Worm (Caenorhabditis elegans) whole organism, L4 larva: ENCODE results near the gene F53G2.2.
A peak's percentile ranks its signal among the peaks of the same experiment; 100 is the strongest.

Source experiments
- D1046.2 ChIP-seq: fragments of 200-800 bp; sonication (Bioruptor generic); IDR thresholded peaks from 2 replicates; pipeline ENCODE4 v1.3.6; 2022; ENCODE audit warnings: missing genetic modification characterization, missing compliant biosample characterization
- F37D6.2 ChIP-seq: sonication (generic microtip); optimal IDR thresholded peaks from 2 replicates; lab custom pipeline; 2016; ENCODE audit warnings: mild to moderate bottlenecking, missing genetic modification characterization, missing compliant biosample characterization
- F44E2.7 ChIP-seq: fragments of 200-800 bp; sonication (Bioruptor generic); IDR thresholded peaks from 2 replicates; pipeline ENCODE4 v2.1.2; 2022; ENCODE audit warnings: missing genetic modification characterization, missing compliant biosample characterization
- R02D3.7 ChIP-seq: fragments of 150-350 bp; sonication (generic microtip); optimal IDR thresholded peaks from 3 replicates; lab custom pipeline; 2014; ENCODE audit warnings: missing biosample characterization, missing genetic modification characterization
- ZK546.5 ChIP-seq, 2 experiments: sonication (generic microtip); optimal IDR thresholded peaks; 2 replicates each; lab custom pipeline; 2017; ENCODE audit warnings: missing biosample characterization in 2 of 2, missing genetic modification characterization in 2 of 2
- aha-1 ChIP-seq: fragments of 150-350 bp; peaks from one replicate; lab custom pipeline; 2014; ENCODE audit warnings: missing biosample characterization, missing genetic modification characterization
- ceh-20 ChIP-seq: fragments of 200-800 bp; sonication (Bioruptor generic); IDR thresholded peaks from 2 replicates; pipeline ENCODE4 v1.3.6; 2022; ENCODE audit warnings: missing genetic modification reagents, missing genetic modification characterization, missing compliant biosample characterization
- daf-12 ChIP-seq: fragments of 150-350 bp; optimal IDR thresholded peaks from 2 replicates; lab custom pipeline; 2014; ENCODE audit warnings: missing biosample characterization, missing genetic modification reagents, missing genetic modification characterization
- dmd-6 ChIP-seq: fragments of 200-800 bp; sonication (Bioruptor generic); IDR thresholded peaks from 2 replicates; pipeline ENCODE4 v1.3.6; 2022; ENCODE audit warnings: missing genetic modification reagents, missing genetic modification characterization, missing compliant biosample characterization
- egl-27 ChIP-seq: sonication (generic microtip); optimal IDR thresholded peaks from 3 replicates; lab custom pipeline; 2017; ENCODE audit warnings: missing biosample characterization, missing genetic modification reagents, missing genetic modification characterization
- fos-1 ChIP-seq: fragments of 150-350 bp; optimal IDR thresholded peaks from 2 replicates; lab custom pipeline; 2014; ENCODE audit warnings: missing biosample characterization, missing genetic modification characterization
- lin-38 ChIP-seq: fragments of 200-800 bp; sonication (Bioruptor generic); IDR thresholded peaks from 2 replicates; pipeline ENCODE4 v1.3.6; 2022; ENCODE audit warnings: missing genetic modification reagents, missing genetic modification characterization, missing compliant biosample characterization
- mdt-29 ChIP-seq: fragments of 200-800 bp; sonication (Bioruptor generic); IDR thresholded peaks from 2 replicates; pipeline ENCODE4 v1.3.6; 2022; ENCODE audit warnings: missing genetic modification reagents, missing genetic modification characterization, missing compliant biosample characterization
- mes-2 ChIP-seq: sonication (generic microtip); optimal IDR thresholded peaks from 2 replicates; lab custom pipeline; 2016; ENCODE audit warnings: missing genotype, mild to moderate bottlenecking, missing genetic modification characterization, missing compliant biosample characterization; ENCODE audit not compliant: poor library complexity, severe bottlenecking
- nhr-111 ChIP-seq: fragments of 200-800 bp; sonication (Bioruptor generic); optimal IDR thresholded peaks from 2 replicates; lab custom pipeline; 2018; ENCODE audit warnings: mild to moderate bottlenecking, missing genetic modification characterization, missing compliant biosample characterization
- nhr-77 ChIP-seq: fragments of 150-350 bp; optimal IDR thresholded peaks from 2 replicates; lab custom pipeline; 2014; ENCODE audit warnings: missing biosample characterization, missing genetic modification characterization
- pha-4 ChIP-seq, 2 experiments: fragments of 150-350 bp in 1 of 2; fragments of 200-800 bp in 1 of 2; sonication (Bioruptor generic) in 1 of 2; IDR thresholded peaks in 1 of 2; optimal IDR thresholded peaks in 1 of 2; 2 replicates each; pipeline versions ENCODE4 v1.3.6 to Lab custom; 2014 to 2022; ENCODE audit warnings: missing genetic modification characterization in 2 of 2, missing genetic modification reagents in 2 of 2, missing biosample characterization in 1 of 2, missing compliant biosample characterization in 1 of 2
- php-3 ChIP-seq: fragments of 200-800 bp; sonication (Bioruptor generic); IDR thresholded peaks from 2 replicates; pipeline ENCODE4 v1.3.6; 2022; ENCODE audit warnings: missing genetic modification reagents, missing genetic modification characterization, missing compliant biosample characterization
- saeg-2 ChIP-seq: fragments of 200-800 bp; sonication (Bioruptor generic); IDR thresholded peaks from 2 replicates; pipeline ENCODE4 v1.3.6; 2022; ENCODE audit warnings: missing genetic modification reagents, missing genetic modification characterization, missing compliant biosample characterization
- snpc-4 ChIP-seq: fragments of 150-350 bp; optimal IDR thresholded peaks from 2 replicates; lab custom pipeline; 2014; ENCODE audit warnings: missing biosample characterization, missing genetic modification characterization
- tag-97 ChIP-seq: fragments of 200-800 bp; sonication (Bioruptor generic); IDR thresholded peaks from 2 replicates; pipeline ENCODE4 v1.3.6; 2022; ENCODE audit warnings: missing genetic modification characterization, missing compliant biosample characterization
- tra-1 ChIP-seq: fragments of 200-800 bp; sonication (Bioruptor generic); IDR thresholded peaks from 2 replicates; pipeline ENCODE4 v1.3.6; 2022; ENCODE audit warnings: missing genetic modification reagents, missing genetic modification characterization, missing compliant biosample characterization
- unc-39 ChIP-seq: sonication (generic microtip); optimal IDR thresholded peaks from 2 replicates; lab custom pipeline; 2017; ENCODE audit warnings: missing biosample characterization, missing genetic modification characterization
- unc-62 ChIP-seq, 3 experiments: fragments of 150-350 bp in 1 of 3; sonication (generic microtip); optimal IDR thresholded peaks in 2 of 3; peaks in 1 of 3; 1 replicate in 1 of 3; 2 replicates in 2 of 3; lab custom pipeline; 2014 to 2017; ENCODE audit warnings: missing biosample characterization in 3 of 3, missing genetic modification characterization in 3 of 3, missing genetic modification reagents in 3 of 3, missing genotype in 1 of 3
- zip-11 ChIP-seq: fragments of 200-800 bp; sonication (Bioruptor generic); IDR thresholded peaks from 2 replicates; pipeline ENCODE4 v1.3.6; 2022; ENCODE audit warnings: missing genetic modification characterization, missing compliant biosample characterization
- zip-2 ChIP-seq: fragments of 150-350 bp; optimal IDR thresholded peaks from 2 replicates; lab custom pipeline; 2014; ENCODE audit warnings: missing biosample characterization, missing genetic modification characterization
- ztf-11 ChIP-seq: fragments of 150-350 bp; optimal IDR thresholded peaks from 2 replicates; lab custom pipeline; 2014; ENCODE audit warnings: missing biosample characterization, missing genetic modification characterization

The F53G2.2 gene

ce11 chrII:2521960-2522359 lies 40.2 kb downstream of the F53G2.2 start, which contains the start of gene bath-13:
Gene bath-13 (minus strand): TSS chrII:2522060.
- TF ChIP-seq F44E2.7 (GFP tag; lab: Robert Waterston, UW) (no peak), aha-1 (tag; lab: Kevin White, UChicago) (peak; percentile 22), unc-39 (tag; lab: Kevin White, UChicago) (no peak), mdt-29 (GFP tag; lab: Robert Waterston, UW) (no peak)

- TF ChIP-seq R02D3.7 = no peak
- TF ChIP-seq php-3 (GFP tag; lab: Robert Waterston, UW) = no peak
- no peak for TF ChIP-seq ceh-20
- no peak for TF ChIP-seq tag-97
- no peak for TF ChIP-seq ztf-11 (tag; lab: Kevin White, UChicago)
- no peak for TF ChIP-seq nhr-77 (tag; lab: Kevin White, UChicago)
- no peak for TF ChIP-seq tra-1 (GFP tag; lab: Robert Waterston, UW)
- no peak for TF ChIP-seq lin-38 (GFP tag; lab: Robert Waterston, UW)
- TF ChIP-seq dmd-6 (GFP tag; lab: Robert Waterston, UW) = no peak
- no peak for TF ChIP-seq zip-11 (GFP tag; lab: Robert Waterston, UW)
- no peak for TF ChIP-seq ZK546.5 (tag; optimal IDR thresholded peaks at IDR 0.05; lab: Kevin White, UChicago)
- TF ChIP-seq D1046.2 (GFP tag; lab: Robert Waterston, UW) = no peak
- no peak for TF ChIP-seq nhr-111 (GFP tag; lab: Kevin White, UChicago)
- no peak for TF ChIP-seq snpc-4 (tag; lab: Kevin White, UChicago)
- TF ChIP-seq zip-2 (tag; lab: Kevin White, UChicago) = no peak
- no peak for TF ChIP-seq saeg-2 (GFP tag; lab: Robert Waterston, UW)
- no peak for TF ChIP-seq daf-12 (tag; lab: Kevin White, UChicago)
- TF ChIP-seq egl-27 (tag; lab: Kevin White, UChicago) = no peak
- TF ChIP-seq, all 104 proteins: peak for 0
These were observed 43.9 kb downstream of the F53G2.2 start for ce11 chrII:2525652-2526051.

ce11 chrII:2526887-2527286 lies 45.2 kb downstream of the F53G2.2 start:
- no peak for TF ChIP-seq fos-1 (tag; lab: Kevin White, UChicago)
- no peak for TF ChIP-seq pha-4 (GFP tag; IDR thresholded peaks at IDR 0.05; lab: Robert Waterston, UW)
- no peak for TF ChIP-seq pha-4 (tag; optimal IDR thresholded peaks at IDR 0.05; lab: Kevin White, UChicago)
- TF ChIP-seq mes-2 (tag; lab: Kevin White, UChicago) = no peak
- TF ChIP-seq F37D6.2 (tag; lab: Kevin White, UChicago) = no peak
- no peak for TF ChIP-seq tra-1 (GFP tag; lab: Robert Waterston, UW)

ce11 chrII:2530496-2530895 lies 48.8 kb downstream of the F53G2.2 start, which contains the start of gene K02F6.6:
Gene K02F6.6 (plus strand): TSS chrII:2530796.
- TF ChIP-seq lin-38 (GFP tag; lab: Robert Waterston, UW) = no peak
- peak in 1 of 2 experiments; percentile 13 for TF ChIP-seq unc-62 (GFP tag; optimal IDR thresholded peaks at IDR 0.05 in 1 of 2; lab: Kevin White, UChicago)
- no peak for TF ChIP-seq unc-62 (tag; optimal IDR thresholded peaks at IDR 0.05; lab: Kevin White, UChicago)
